Worm (Caenorhabditis elegans): ENCODE data around the gene C04E12.5.

C04E12.5 gene

ce11 chrV:3347486-3347885, 10.9 kb upstream of the C04E12.5 start:
- no peak for TF ChIP-seq ets-7 (tag; optimal IDR thresholded peaks at IDR 0.05)

ce11 chrV:3349877-3350276, 8.5 kb upstream of the C04E12.5 start, which contains the start of gene C17B7.15:
TSS of gene C17B7.15 (plus strand) at chrV:3350177.
- no peak for TF ChIP-seq ets-7 (tag; optimal IDR thresholded peaks at IDR 0.05)
- no peak for TF ChIP-seq flt-1 (GFP tag; IDR thresholded peaks at IDR 0.05)
- TF ChIP-seq hmg-4 (GFP tag; optimal IDR thresholded peaks at IDR 0.05) = no peak
- TF ChIP-seq tra-4 (tag; optimal IDR thresholded peaks at IDR 0.05) = no peak
- TF ChIP-seq scrt-1 (GFP tag; IDR thresholded peaks at IDR 0.05) = no peak
- TF ChIP-seq hnd-1 (tag; optimal IDR thresholded peaks at IDR 0.05) = no peak
- no peak for TF ChIP-seq F13C5.2 (tag; optimal IDR thresholded peaks at IDR 0.05)
- no peak for TF ChIP-seq tbx-37 (GFP tag; conservative IDR thresholded peaks at IDR 0.05)
- no peak for TF ChIP-seq sea-1 (GFP tag; conservative IDR thresholded peaks at IDR 0.05)
- TF ChIP-seq ceh-13 (GFP tag; optimal IDR thresholded peaks at IDR 0.05) = no peak
- TF ChIP-seq aly-1 (tag; optimal IDR thresholded peaks at IDR 0.05) = no peak

- no peak for TF ChIP-seq pes-1 (GFP tag; IDR thresholded peaks at IDR 0.05)
- TF ChIP-seq ets-7 (tag; optimal IDR thresholded peaks at IDR 0.05) = no peak
- no peak for TF ChIP-seq flt-1 (GFP tag; IDR thresholded peaks at IDR 0.05)
- TF ChIP-seq F13C5.2 (tag; optimal IDR thresholded peaks at IDR 0.05) = no peak
- TF ChIP-seq sea-1 (GFP tag; conservative IDR thresholded peaks at IDR 0.05) = no peak
- TF ChIP-seq tbx-37 (GFP tag; conservative IDR thresholded peaks at IDR 0.05) = no peak
- TF ChIP-seq tra-4 (tag; optimal IDR thresholded peaks at IDR 0.05) = no peak
- no peak for TF ChIP-seq tbx-11 (GFP tag; IDR thresholded peaks at IDR 0.05)
- TF ChIP-seq aly-1 (tag; optimal IDR thresholded peaks at IDR 0.05) = no peak
- no peak for TF ChIP-seq hmg-4 (GFP tag; optimal IDR thresholded peaks at IDR 0.05)
- no peak for TF ChIP-seq hmbx-1 (tag; optimal IDR thresholded peaks at IDR 0.05)
- no peak for TF ChIP-seq scrt-1 (GFP tag; IDR thresholded peaks at IDR 0.05)
- no peak for TF ChIP-seq ama-1 (optimal IDR thresholded peaks at IDR 0.05)
- no peak for TF ChIP-seq ceh-13 (GFP tag; optimal IDR thresholded peaks at IDR 0.05)
- no peak for TF ChIP-seq ceh-36 (tag; optimal IDR thresholded peaks at IDR 0.05)
- no peak for TF ChIP-seq B0310.2 (tag; optimal IDR thresholded peaks at IDR 0.05)
- TF ChIP-seq hnd-1 (tag; optimal IDR thresholded peaks at IDR 0.05) = no peak
Measured at ce11 chrV:3351266-3351665, 7.1 kb upstream of the C04E12.5 start, which contains the start of gene str-63. TSS of gene str-63 (plus strand) at chrV:3351566.

- TF ChIP-seq tbx-37 (GFP tag; conservative IDR thresholded peaks at IDR 0.05) (no peak), B0310.2 (tag; optimal IDR thresholded peaks at IDR 0.05) (no peak), aly-1 (tag; optimal IDR thresholded peaks at IDR 0.05) (no peak), ceh-13 (GFP tag; optimal IDR thresholded peaks at IDR 0.05) (no peak), hmg-4 (GFP tag; optimal IDR thresholded peaks at IDR 0.05) (no peak), tbx-11 (GFP tag; IDR thresholded peaks at IDR 0.05) (no peak), sea-1 (GFP tag; conservative IDR thresholded peaks at IDR 0.05) (no peak), ets-7 (tag; optimal IDR thresholded peaks at IDR 0.05) (no peak), F13C5.2 (tag; optimal IDR thresholded peaks at IDR 0.05) (no peak), flt-1 (GFP tag; IDR thresholded peaks at IDR 0.05) (no peak)
Measured at ce11 chrV:3352925-3353324, 5.4 kb upstream of the C04E12.5 start, which contains the start of gene C17B7.12. TSS of gene C17B7.12 (plus strand) at chrV:3353225.

- TF ChIP-seq hmbx-1 (tag; optimal IDR thresholded peaks at IDR 0.05) = no peak
- no peak for TF ChIP-seq hmg-4 (GFP tag; optimal IDR thresholded peaks at IDR 0.05)
- no peak for TF ChIP-seq tra-4 (tag; optimal IDR thresholded peaks at IDR 0.05)
- TF ChIP-seq B0310.2 (tag; optimal IDR thresholded peaks at IDR 0.05) = no peak
- no peak for TF ChIP-seq ceh-13 (GFP tag; optimal IDR thresholded peaks at IDR 0.05)
- TF ChIP-seq scrt-1 (GFP tag; IDR thresholded peaks at IDR 0.05) = no peak
- TF ChIP-seq flt-1 (GFP tag; IDR thresholded peaks at IDR 0.05) = no peak
- TF ChIP-seq tbx-11 (GFP tag; IDR thresholded peaks at IDR 0.05) = no peak
Measured at ce11 chrV:3355544-3355943, 2.8 kb upstream of the C04E12.5 start.

ce11 chrV:3357106-3357505, 1.3 kb upstream of the C04E12.5 start, which contains the start of gene scrm-3:
TSS of gene scrm-3 (minus strand) at chrV:3357206.
- TF ChIP-seq ceh-13 (GFP tag; optimal IDR thresholded peaks at IDR 0.05) (no peak), sea-1 (GFP tag; conservative IDR thresholded peaks at IDR 0.05) (no peak), hnd-1 (tag; optimal IDR thresholded peaks at IDR 0.05) (no peak), hmg-4 (GFP tag; optimal IDR thresholded peaks at IDR 0.05) (no peak), ets-7 (tag; optimal IDR thresholded peaks at IDR 0.05) (no peak)

ce11 chrV:3361633-3362032, 3.3 kb downstream of the C04E12.5 start:
- no peak for TF ChIP-seq ceh-13 (GFP tag; optimal IDR thresholded peaks at IDR 0.05)
- TF ChIP-seq ama-1 (optimal IDR thresholded peaks at IDR 0.05) = no peak
- TF ChIP-seq scrt-1 (GFP tag; IDR thresholded peaks at IDR 0.05) = no peak
- TF ChIP-seq sea-1 (GFP tag; conservative IDR thresholded peaks at IDR 0.05) = no peak
- TF ChIP-seq hmg-4 (GFP tag; optimal IDR thresholded peaks at IDR 0.05) = no peak
- TF ChIP-seq F13C5.2 (tag; optimal IDR thresholded peaks at IDR 0.05) = no peak
- no peak for TF ChIP-seq tra-4 (tag; optimal IDR thresholded peaks at IDR 0.05)
- TF ChIP-seq hmbx-1 (tag; optimal IDR thresholded peaks at IDR 0.05) = no peak
- no peak for TF ChIP-seq ceh-36 (tag; optimal IDR thresholded peaks at IDR 0.05)
- no peak for TF ChIP-seq tbx-37 (GFP tag; conservative IDR thresholded peaks at IDR 0.05)
- TF ChIP-seq hnd-1 (tag; optimal IDR thresholded peaks at IDR 0.05) = no peak
- no peak for TF ChIP-seq tbx-11 (GFP tag; IDR thresholded peaks at IDR 0.05)
- TF ChIP-seq aly-1 (tag; optimal IDR thresholded peaks at IDR 0.05) = no peak
- TF ChIP-seq B0310.2 (tag; optimal IDR thresholded peaks at IDR 0.05) = no peak
- TF ChIP-seq flt-1 (GFP tag; IDR thresholded peaks at IDR 0.05) = no peak
- TF ChIP-seq ets-7 (tag; optimal IDR thresholded peaks at IDR 0.05) = no peak
- no peak for TF ChIP-seq pes-1 (GFP tag; IDR thresholded peaks at IDR 0.05)

ce11 chrV:3362475-3362874, 4.1 kb downstream of the C04E12.5 start, which contains the start of gene C04E12.4:
TSS of gene C04E12.4 (plus strand) at chrV:3362775.
- TF ChIP-seq sea-1 (GFP tag; conservative IDR thresholded peaks at IDR 0.05) = no peak
- TF ChIP-seq tra-4 (tag; optimal IDR thresholded peaks at IDR 0.05) = no peak
- TF ChIP-seq B0310.2 (tag; optimal IDR thresholded peaks at IDR 0.05) = no peak
